Worm (Caenorhabditis elegans): ENCODE results near the gene rin-1.
A peak's percentile ranks its signal among the peaks of the same experiment; 100 is the strongest.
"Not testable (repeated sequence)": the region's sequence is repeated elsewhere in the genome, so short reads cannot be mapped to it uniquely, and the experiment has no call there.

The rin-1 gene

DNA sequence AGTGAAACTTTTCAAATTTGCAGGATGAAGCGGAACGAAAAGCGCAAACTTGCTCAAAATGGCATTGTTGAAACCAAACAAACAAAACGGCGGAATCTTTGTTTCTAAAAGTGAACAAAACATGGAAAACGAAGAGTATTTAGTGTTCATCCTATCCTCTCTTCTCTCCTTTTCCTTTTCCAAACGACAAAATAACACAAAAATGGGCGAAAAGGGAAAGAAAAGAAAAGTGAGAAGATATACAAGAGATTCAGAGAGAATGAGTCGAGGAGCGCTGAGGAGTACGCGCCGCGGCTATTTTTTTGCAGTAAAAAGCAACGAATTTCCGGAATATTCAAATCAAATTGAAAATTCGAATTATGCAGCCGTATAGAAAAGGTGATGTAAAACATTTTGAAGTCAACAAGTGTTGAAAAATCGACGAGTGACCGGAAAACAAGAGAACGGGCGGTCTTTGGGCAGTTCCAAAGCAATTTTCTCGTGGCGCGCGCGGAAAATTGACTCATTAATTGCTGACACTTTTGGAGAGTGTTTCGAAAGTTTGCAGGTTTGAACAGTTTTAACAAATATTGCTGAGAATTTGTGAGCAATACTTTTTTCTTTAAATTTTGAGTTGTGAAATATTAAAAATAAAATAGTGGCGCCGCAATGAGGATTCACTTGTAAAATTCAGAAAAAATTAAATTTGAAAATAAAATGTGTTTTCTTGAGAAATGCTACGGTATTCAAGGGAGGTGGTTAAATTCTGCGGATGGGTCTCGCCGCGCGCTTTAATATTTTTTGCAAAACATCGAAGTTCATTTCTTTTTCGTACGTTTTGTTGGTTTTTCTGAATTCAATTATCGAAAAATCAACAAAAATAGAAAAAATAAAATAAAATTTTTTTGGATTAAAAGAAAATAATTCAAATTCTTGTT lies 19.9 kb upstream of the rin-1 start:
- TF ChIP-seq him-1 (tag; optimal IDR thresholded peaks at IDR 0.05): no peak
- no peak for TF ChIP-seq W03F9.2 (tag; optimal IDR thresholded peaks at IDR 0.05)

DNA sequence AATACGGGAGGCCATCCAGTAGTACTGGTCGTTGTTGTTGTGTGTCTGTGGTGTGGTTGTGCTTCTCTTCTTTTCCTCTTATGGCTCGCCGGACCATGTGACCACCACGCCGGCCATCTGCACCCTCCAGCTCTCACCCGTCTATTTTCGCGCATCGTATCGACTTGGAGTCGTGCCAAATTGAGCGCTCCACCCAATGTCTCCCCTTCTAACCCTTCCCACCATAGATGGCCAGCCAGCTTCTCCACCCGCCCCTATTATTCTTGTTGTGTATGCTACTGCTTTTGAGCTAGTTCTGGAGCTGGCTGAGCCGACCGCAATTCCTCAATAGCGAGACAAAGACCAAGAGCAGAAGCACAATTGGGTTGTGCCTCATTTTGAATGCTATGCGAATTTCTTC lies 17.8 kb upstream of the rin-1 start:
- TF ChIP-seq dao-5 (tag; optimal IDR thresholded peaks at IDR 0.05) (no peak), him-1 (tag; optimal IDR thresholded peaks at IDR 0.05) (peak; percentile 4), W03F9.2 (tag; optimal IDR thresholded peaks at IDR 0.05) (no peak)

DNA sequence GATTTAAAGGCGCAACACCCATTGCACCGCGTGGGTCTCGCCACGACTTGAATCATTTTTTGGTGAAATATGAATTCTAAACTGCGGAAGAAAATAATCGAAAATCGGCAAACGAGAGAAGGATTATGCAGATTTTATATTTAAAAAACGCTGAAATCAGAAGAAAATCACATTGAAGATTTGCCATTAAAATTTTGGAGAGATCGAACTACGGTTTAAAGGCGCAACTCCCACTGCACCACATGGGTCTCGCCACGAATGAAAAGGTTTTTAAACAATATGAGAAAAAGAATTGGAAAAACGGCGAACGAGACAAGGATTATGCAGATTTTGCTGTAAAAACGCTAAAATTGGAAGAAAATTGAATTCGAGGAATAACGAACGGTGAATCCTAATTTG lies 17.4 kb upstream of the rin-1 start:
- no peak for TF ChIP-seq dao-5 (tag; optimal IDR thresholded peaks at IDR 0.05)
- TF ChIP-seq him-1 (tag; optimal IDR thresholded peaks at IDR 0.05): no peak
- no peak for TF ChIP-seq W03F9.2 (tag; optimal IDR thresholded peaks at IDR 0.05)

DNA sequence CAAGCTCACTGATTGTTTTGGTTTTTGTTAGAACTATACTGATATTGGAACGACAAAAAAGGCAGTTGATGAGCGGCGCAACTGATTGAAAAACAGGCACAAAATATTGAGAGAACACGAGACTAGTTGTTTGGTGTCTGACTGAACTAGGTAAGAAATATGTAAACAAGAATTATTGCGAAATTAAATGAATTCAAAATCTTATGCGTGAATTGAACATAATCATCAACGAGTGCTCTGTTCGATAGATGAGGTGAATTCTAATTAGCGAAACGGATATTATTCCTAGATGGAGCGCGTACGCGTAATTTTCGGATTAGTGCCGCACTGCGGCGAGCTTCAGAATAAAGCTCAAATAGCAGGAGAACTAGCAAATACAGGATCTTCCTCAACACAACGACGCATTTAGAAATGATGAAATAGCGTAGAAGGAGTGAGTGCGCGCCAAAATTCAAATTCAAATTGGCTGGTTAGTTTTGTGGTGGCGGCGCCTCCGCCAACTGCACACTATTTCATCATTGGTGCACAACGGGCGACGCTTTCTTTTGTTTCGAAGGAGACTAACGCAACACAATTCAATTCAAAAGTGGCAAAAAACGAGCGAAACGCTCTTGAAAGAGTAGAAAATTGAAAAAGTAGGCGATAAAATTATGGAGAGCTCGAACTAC lies 16.9 kb upstream of the rin-1 start:
- TF ChIP-seq W03F9.2 (tag; optimal IDR thresholded peaks at IDR 0.05): no peak
- no peak for TF ChIP-seq dao-5 (tag; optimal IDR thresholded peaks at IDR 0.05)
- no peak for TF ChIP-seq him-1 (tag; optimal IDR thresholded peaks at IDR 0.05)

DNA sequence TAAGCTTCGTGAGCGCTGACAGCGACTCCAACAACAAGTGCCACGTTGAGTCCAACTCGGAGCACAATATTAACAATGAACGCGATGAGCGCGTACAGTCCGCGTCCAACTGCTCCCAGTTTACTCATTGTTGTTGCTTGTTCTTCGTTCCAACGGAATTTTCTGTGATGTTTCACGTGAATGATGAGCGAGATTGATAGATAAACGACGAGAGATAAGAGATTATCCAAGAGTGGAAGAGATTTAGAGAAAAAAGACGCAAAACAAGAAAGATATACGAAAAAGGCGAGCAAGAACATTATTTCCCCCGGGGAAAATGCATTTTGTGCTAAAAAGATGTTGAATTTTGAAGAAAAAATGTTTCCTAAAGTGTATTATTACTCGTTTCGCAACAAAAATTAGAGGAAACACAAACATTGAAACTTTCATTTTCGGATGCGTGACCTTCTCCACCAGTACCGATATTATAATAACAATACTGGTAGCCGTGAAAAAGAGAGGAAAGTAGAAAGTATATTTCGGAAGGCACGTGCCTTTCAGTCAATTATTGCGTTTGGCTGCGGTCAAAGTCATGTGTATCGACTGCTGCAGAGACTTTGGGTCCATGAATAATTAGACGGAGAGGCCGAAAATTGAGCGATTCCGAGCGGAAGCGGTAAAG lies 16.2 kb upstream of the rin-1 start:
- TF ChIP-seq dao-5 (tag; optimal IDR thresholded peaks at IDR 0.05): no peak
- TF ChIP-seq W03F9.2 (tag; optimal IDR thresholded peaks at IDR 0.05): no peak
- TF ChIP-seq him-1 (tag; optimal IDR thresholded peaks at IDR 0.05): no peak

DNA sequence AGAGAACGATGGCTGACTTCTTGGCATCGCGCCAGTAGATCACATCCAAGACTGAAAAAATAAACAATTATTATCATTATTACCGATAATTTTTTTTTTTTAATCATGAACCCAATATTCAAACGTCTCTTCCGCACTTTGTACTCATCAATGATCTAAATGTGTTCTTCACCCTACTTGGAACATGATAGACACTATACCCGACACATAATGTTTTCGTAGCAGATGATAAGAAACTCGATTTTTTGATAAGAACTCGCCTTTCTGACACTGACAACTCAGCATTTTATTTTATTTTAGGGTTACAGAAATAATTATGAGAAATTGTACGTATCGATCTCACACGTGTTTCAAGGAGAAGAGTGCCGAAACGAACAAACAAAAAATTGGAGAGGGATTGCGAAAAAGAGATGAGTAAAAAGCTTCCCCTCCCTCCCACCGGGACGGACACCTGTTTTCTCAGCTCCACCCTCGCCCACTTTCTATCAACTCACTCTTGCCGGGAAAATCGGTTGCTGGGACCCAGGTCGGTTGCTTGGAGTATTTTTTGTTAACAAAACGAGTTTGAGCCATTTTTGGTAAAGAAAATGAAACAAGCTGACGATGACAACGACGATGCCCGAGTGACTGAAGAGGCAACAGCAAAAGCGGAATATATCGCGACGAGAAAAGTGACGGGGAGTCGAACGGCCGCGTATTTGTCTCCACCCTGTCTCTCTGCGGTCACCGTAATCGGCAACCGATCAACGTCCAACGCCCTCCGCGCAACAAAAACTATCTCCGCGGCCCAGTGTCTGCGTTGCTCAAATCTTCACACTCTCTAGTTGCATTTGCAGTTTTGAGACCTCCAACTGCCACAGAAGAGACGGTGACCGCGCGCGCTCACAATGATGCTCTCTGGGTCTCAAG lies 15.1 kb upstream of the rin-1 start:
- TF ChIP-seq him-1 (tag; optimal IDR thresholded peaks at IDR 0.05): no peak
- TF ChIP-seq dao-5 (tag; optimal IDR thresholded peaks at IDR 0.05): no peak
- no peak for TF ChIP-seq W03F9.2 (tag; optimal IDR thresholded peaks at IDR 0.05)

DNA sequence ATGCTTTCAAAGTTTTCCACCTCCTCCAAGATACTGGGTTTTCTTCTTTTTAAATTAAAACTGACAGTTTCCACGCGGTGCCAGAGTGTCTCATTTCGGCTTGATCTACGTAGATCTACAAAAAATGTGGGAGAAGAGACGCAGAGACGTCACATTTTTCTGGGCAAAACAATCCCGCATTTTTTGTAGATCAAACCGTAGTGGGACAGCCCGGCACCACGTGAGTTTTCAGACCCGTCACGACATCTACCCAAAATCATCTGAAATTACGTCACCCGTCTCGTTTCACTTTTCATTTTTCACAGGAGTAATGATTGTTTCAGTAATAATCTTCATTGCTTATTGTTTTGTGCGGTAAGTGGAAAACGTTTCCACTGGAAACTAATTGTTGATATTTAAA lies 13.0 kb upstream of the rin-1 start:
- TF ChIP-seq him-1 (tag; optimal IDR thresholded peaks at IDR 0.05): no peak

DNA sequence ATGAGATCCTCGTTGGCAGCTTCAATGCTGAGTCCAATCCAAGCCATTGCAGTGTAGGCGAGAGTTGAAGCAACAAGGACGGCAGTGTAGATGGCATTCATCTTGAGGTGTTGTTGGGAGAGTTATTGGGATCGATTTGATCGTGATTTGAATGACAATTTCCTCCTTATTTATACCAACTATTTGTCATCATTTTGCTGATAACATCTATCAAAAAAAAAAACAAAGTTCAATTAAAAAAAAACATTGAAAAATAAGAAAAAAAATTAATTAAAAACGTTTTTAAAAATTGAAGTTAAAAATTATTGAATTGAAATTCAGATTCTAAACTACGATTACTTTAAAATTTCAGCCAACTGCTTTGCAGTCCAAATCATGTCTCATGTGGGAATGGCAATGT lies 11.6 kb upstream of the rin-1 start, which contains the start of gene nspa-8:
Gene nspa-8, minus strand, starts transcription at position 101 of the 400 bp plus-strand sequence.
- not testable (repeated sequence) for TF ChIP-seq dao-5, him-1, W03F9.2 (tag; optimal IDR thresholded peaks at IDR 0.05)

DNA sequence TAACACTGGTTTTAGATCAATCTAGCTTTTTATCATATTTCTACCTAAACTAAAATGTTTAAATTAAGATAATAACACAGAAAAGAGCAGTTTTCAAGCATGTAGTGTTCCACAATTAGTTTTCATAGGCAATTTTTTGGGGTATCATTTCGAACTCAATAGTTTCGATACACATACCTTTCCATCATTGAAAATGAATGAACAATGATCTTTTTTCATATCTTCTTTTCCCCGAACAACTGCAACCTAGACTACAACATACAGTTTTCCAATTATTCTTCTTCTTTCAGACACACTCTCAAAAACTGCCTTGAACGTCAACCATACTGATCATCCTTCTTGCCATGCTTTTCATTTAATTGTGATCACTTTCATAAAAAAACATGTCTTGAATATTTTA lies 8.7 kb upstream of the rin-1 start, which contains the start of gene W06A7.4:
Gene W06A7.4, plus strand, starts transcription at position 301 of the 400 bp plus-strand sequence.
- TF ChIP-seq W03F9.2 (tag; optimal IDR thresholded peaks at IDR 0.05): no peak
- no peak for TF ChIP-seq dao-5 (tag; optimal IDR thresholded peaks at IDR 0.05)
- no peak for TF ChIP-seq him-1 (tag; optimal IDR thresholded peaks at IDR 0.05)

DNA sequence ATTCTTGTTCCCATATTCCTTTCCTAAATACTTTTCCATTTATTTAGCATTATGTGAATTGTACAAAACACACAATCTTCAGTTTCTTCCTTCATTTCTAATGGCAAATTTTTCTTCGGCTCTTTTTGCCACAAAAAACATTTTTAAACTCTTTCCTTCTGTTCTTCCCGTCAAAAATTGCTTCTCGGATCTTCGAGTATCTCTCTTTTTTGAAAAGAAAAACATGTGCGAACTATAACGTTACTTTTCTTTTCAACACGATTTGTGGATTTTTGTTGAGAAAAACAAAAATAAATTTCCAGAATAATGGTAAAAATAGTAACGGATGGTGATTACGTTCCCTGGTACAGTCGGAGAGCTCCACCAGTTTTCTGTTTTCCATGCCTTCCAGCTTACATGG lies 6.2 kb upstream of the rin-1 start, which contains the start of gene W06A7.2:
Gene W06A7.2, plus strand, starts transcription at position 301 of the 400 bp plus-strand sequence.
- TF ChIP-seq him-1 (tag; optimal IDR thresholded peaks at IDR 0.05): no peak
- TF ChIP-seq dao-5 (tag; optimal IDR thresholded peaks at IDR 0.05): no peak
- no peak for TF ChIP-seq W03F9.2 (tag; optimal IDR thresholded peaks at IDR 0.05)

DNA sequence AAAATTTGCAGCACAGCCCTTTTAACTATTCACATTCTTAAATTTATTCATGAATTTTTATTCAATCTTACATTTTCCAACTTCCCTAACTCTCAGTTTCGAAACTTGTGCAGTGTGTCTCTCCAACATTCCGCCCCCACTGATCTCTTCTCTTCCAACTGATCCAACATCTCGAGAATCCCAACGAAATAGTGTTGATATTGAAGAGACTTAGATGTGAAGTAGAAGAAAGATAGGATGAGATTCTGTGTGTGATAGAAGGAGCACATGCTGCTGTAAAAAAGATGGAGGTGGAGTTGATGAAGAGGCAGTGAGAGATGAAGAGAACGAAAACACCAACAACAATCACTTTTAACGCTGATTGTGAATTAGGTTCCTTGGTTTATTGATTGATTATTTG lies 4.9 kb upstream of the rin-1 start:
- TF ChIP-seq him-1 (tag; optimal IDR thresholded peaks at IDR 0.05): no peak
- TF ChIP-seq W03F9.2 (tag; optimal IDR thresholded peaks at IDR 0.05): no peak
- no peak for TF ChIP-seq dao-5 (tag; optimal IDR thresholded peaks at IDR 0.05)

DNA sequence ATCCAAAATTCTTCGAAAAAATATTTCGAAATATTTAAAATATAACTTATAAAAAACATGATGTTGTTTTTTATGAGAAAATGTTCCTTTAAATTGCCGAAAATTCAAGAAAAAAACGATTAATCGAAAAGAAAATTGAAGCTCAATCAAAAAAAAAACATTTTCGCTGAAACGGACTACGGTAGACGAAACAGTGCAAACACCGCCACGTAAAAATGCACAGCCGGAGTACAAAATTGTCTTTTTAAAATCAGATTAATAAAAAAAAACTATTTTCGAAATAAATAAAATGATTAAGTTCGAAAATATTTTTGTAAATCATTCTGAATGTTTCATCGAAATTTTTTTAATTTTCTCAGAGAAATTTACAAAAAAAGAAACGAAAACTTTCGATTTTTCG lies 1.8 kb downstream of the rin-1 start:
- TF ChIP-seq W03F9.2 (tag; optimal IDR thresholded peaks at IDR 0.05) (no peak), him-1 (tag; optimal IDR thresholded peaks at IDR 0.05) (no peak), dao-5 (tag; optimal IDR thresholded peaks at IDR 0.05) (no peak)

DNA sequence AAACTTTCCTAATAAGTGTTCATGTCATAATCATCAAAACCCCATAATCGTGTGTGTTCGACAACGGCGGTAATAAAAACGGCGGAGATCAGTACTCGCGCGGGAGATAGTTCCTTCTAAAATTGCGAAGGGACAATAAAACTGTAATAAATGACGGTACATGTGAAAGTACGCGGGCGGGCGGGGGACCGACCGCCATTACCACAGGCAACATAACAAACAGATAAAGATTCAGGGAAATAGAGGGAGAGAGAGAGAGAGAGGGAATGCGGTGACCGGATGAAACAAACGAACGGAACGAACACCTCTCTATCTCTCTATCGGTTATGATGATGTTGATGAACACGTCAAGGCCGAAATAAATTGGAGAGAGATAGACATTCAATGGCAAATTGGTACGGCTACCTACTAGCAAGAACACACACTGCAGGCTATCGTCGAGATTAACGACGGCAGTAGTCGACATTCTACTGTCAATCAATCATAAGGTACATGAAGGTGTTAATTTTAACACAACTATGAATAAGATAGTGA lies 9.1 kb downstream of the rin-1 start:
- TF ChIP-seq him-1 (tag; optimal IDR thresholded peaks at IDR 0.05) (no peak), dao-5 (tag; optimal IDR thresholded peaks at IDR 0.05) (no peak), W03F9.2 (tag; optimal IDR thresholded peaks at IDR 0.05) (no peak)
